Fruit fly (Drosophila melanogaster) whole organism, embryonic: ENCODE results near the gene CG32192.

ENCODE experiments used
- B-H2 ChIP-seq: fragments of 200-800 bp; sonication (Bioruptor generic); optimal IDR thresholded peaks from 2 replicates; lab custom pipeline; 2018; ENCODE audit warnings: missing biosample characterization, mild to moderate bottlenecking, missing genetic modification characterization
- CG11504 ChIP-seq: fragments of 200-800 bp; sonication (Bioruptor generic); optimal IDR thresholded peaks from 3 replicates; lab custom pipeline; 2019; ENCODE audit warnings: missing biosample characterization, mild to moderate bottlenecking, missing genetic modification characterization, moderate library complexity
- CG11695 ChIP-seq: fragments of 200-800 bp; sonication (Bioruptor generic); IDR thresholded peaks from 3 replicates; pipeline ENCODE4 v1.3.6; 2022; ENCODE audit warnings: missing biosample characterization, missing genetic modification characterization
- CG12155 ChIP-seq: fragments of 200-800 bp; sonication (Bioruptor generic); optimal IDR thresholded peaks from 3 replicates; lab custom pipeline; 2016; ENCODE audit warnings: missing biosample characterization, missing genetic modification characterization
- CG12659 ChIP-seq: fragments of 200-800 bp; sonication (Bioruptor generic); optimal IDR thresholded peaks from 3 replicates; lab custom pipeline; 2017; ENCODE audit warnings: mild to moderate bottlenecking, missing biosample characterization, missing genetic modification reagents, missing genetic modification characterization
- CG13894 ChIP-seq: fragments of 200-800 bp; sonication (Bioruptor generic); optimal IDR thresholded peaks from 3 replicates; lab custom pipeline; 2018; ENCODE audit warnings: missing biosample characterization, mild to moderate bottlenecking, missing genetic modification characterization, moderate library complexity
- CG14965 ChIP-seq: fragments of 200-800 bp; sonication (Bioruptor generic); optimal IDR thresholded peaks from 2 replicates; lab custom pipeline; 2016; ENCODE audit warnings: missing biosample characterization, missing genetic modification characterization, borderline replicate concordance
- CG1603 ChIP-seq: fragments of 200-800 bp; sonication (Bioruptor generic); optimal IDR thresholded peaks from 2 replicates; lab custom pipeline; 2019; ENCODE audit warnings: missing biosample characterization, mild to moderate bottlenecking, missing genetic modification characterization, moderate library complexity
- CG18619 ChIP-seq: fragments of 200-800 bp; sonication (Bioruptor generic); optimal IDR thresholded peaks from 3 replicates; lab custom pipeline; 2017; ENCODE audit warnings: missing biosample characterization, mild to moderate bottlenecking, missing genetic modification characterization
- CG2712 ChIP-seq: fragments of 200-800 bp; optimal IDR thresholded peaks from 3 replicates; lab custom pipeline; 2019; ENCODE audit warnings: missing biosample characterization, mild to moderate bottlenecking, missing genetic modification characterization, moderate library complexity
- CG32767 ChIP-seq: fragments of 200-800 bp; sonication (Bioruptor generic); IDR thresholded peaks from 2 replicates; pipeline ENCODE4 v1.3.6; 2022; ENCODE audit warnings: missing biosample characterization, missing genetic modification characterization
- CG33213 ChIP-seq: fragments of 200-800 bp; sonication (Bioruptor generic); optimal IDR thresholded peaks from 3 replicates; lab custom pipeline; 2016; ENCODE audit warnings: missing biosample characterization, missing genetic modification characterization
- CG34224 ChIP-seq: fragments of 200-800 bp; sonication (Bioruptor generic); IDR thresholded peaks from 3 replicates; pipeline ENCODE4 v1.3.6; 2022; ENCODE audit warnings: missing biosample characterization, missing genetic modification characterization; ENCODE audit not compliant: partially characterized antibody
- CG34422 ChIP-seq: fragments of 200-800 bp; sonication (Bioruptor generic); IDR thresholded peaks from 3 replicates; pipeline ENCODE4 v1.3.6; 2022; ENCODE audit warnings: missing biosample characterization, missing genetic modification characterization
- CG3838 ChIP-seq: fragments of 200-800 bp; sonication (Bioruptor generic); optimal IDR thresholded peaks from 3 replicates; lab custom pipeline; 2016; ENCODE audit warnings: missing biosample characterization, missing genetic modification characterization
- CG6689 ChIP-seq: fragments of 200-800 bp; sonication (Bioruptor generic); IDR thresholded peaks from 2 replicates; pipeline ENCODE4 v1.3.6; 2022; ENCODE audit warnings: missing biosample characterization, missing genetic modification characterization
- CG6765 ChIP-seq: fragments of 200-800 bp; sonication (Bioruptor generic); optimal IDR thresholded peaks from 3 replicates; lab custom pipeline; 2017; ENCODE audit warnings: missing biosample characterization, mild to moderate bottlenecking, missing genetic modification characterization
- CG8290 ChIP-seq, 3 experiments: fragments of 200-800 bp; sonication (Bioruptor generic); optimal IDR thresholded peaks; 2 replicates each; lab custom pipeline; 2016 to 2019; ENCODE audit warnings: missing biosample characterization in 3 of 3, missing genetic modification characterization in 3 of 3, mild to moderate bottlenecking in 2 of 3, moderate library complexity in 1 of 3
- CG8478 ChIP-seq: fragments of >200 bp; optimal IDR thresholded peaks from 2 replicates; lab custom pipeline; 2018
- Fer3 ChIP-seq: fragments of 200-800 bp; sonication (Bioruptor generic); optimal IDR thresholded peaks from 2 replicates; lab custom pipeline; 2018; ENCODE audit warnings: missing biosample characterization, mild to moderate bottlenecking, missing genetic modification characterization, moderate library complexity
- HLH4C ChIP-seq: fragments of 200-800 bp; sonication (Bioruptor generic); IDR thresholded peaks from 3 replicates; pipeline ENCODE4 v1.3.6; 2022; ENCODE audit warnings: missing biosample characterization, missing genetic modification characterization; ENCODE audit not compliant: partially characterized antibody
- Hsf ChIP-seq: fragments of 200-800 bp; sonication (Bioruptor generic); optimal IDR thresholded peaks from 3 replicates; lab custom pipeline; 2016; ENCODE audit warnings: missing biosample characterization, missing genetic modification characterization
- Lim3 ChIP-seq: fragments of 200-800 bp; sonication (Bioruptor generic); IDR thresholded peaks from 2 replicates; pipeline ENCODE4 v1.3.6; 2022; ENCODE audit warnings: missing biosample characterization, missing genetic modification characterization
- NFAT ChIP-seq: fragments of 200-800 bp; sonication (Bioruptor generic); IDR thresholded peaks from 2 replicates; pipeline ENCODE4 v1.3.6; 2022; ENCODE audit warnings: missing biosample characterization, missing genetic modification characterization
- Nf-YB ChIP-seq: fragments of 200-800 bp; sonication (Bioruptor generic); optimal IDR thresholded peaks from 3 replicates; lab custom pipeline; 2019; ENCODE audit warnings: missing biosample characterization, mild to moderate bottlenecking, missing genetic modification characterization, moderate library complexity
- Oaz ChIP-seq: fragments of 200-800 bp; sonication (Bioruptor generic); IDR thresholded peaks from 2 replicates; pipeline ENCODE4 v1.3.6; 2022; ENCODE audit warnings: missing biosample characterization, missing genetic modification characterization
- Poxn ChIP-seq: fragments of 200-800 bp; sonication (Bioruptor generic); IDR thresholded peaks from 2 replicates; pipeline ENCODE4 v1.3.6; 2022; ENCODE audit warnings: missing biosample characterization, missing genetic modification characterization
- Spps ChIP-seq: fragments of 200-800 bp; sonication (Bioruptor generic); optimal IDR thresholded peaks from 2 replicates; lab custom pipeline; 2018; ENCODE audit warnings: missing biosample characterization, mild to moderate bottlenecking, missing genetic modification characterization
- Sry-β ChIP-seq: fragments of 200-800 bp; sonication (Bioruptor generic); optimal IDR thresholded peaks from 2 replicates; lab custom pipeline; 2018; ENCODE audit warnings: missing biosample characterization, mild to moderate bottlenecking, missing genetic modification characterization, moderate library complexity
- Tbp ChIP-seq: fragments of >200 bp; optimal IDR thresholded peaks from 2 replicates; lab custom pipeline; 2018; ENCODE audit warnings: missing biosample characterization, missing genetic modification characterization
- Trl ChIP-seq, 3 experiments: fragments of >200 bp in 2 of 3; fragments of 200-800 bp in 1 of 3; sonication (Bioruptor generic) in 1 of 3; optimal IDR thresholded peaks; 2 replicates in 1 of 3; 3 replicates in 2 of 3; lab custom pipeline; 2016 to 2017; ENCODE audit warnings: missing biosample characterization in 1 of 3, missing genetic modification characterization in 1 of 3
- ato ChIP-seq: fragments of 200-800 bp; sonication (Bioruptor generic); IDR thresholded peaks from 2 replicates; pipeline ENCODE4 v1.3.6; 2022; ENCODE audit warnings: missing biosample characterization, missing genetic modification characterization; ENCODE audit not compliant: partially characterized antibody
- cad ChIP-seq: fragments of >200 bp; optimal IDR thresholded peaks from 2 replicates; lab custom pipeline; 2017; ENCODE audit warnings: missing biosample characterization, missing genetic modification characterization
- cg ChIP-seq: fragments of 200-800 bp; sonication (Bioruptor generic); optimal IDR thresholded peaks from 3 replicates; lab custom pipeline; 2019; ENCODE audit warnings: missing biosample characterization, mild to moderate bottlenecking, missing genetic modification characterization, moderate library complexity
- crp ChIP-seq, 2 experiments: fragments of 200-800 bp; sonication (Bioruptor generic); optimal IDR thresholded peaks; 2 replicates in 1 of 2; 3 replicates in 1 of 2; lab custom pipeline; 2017; ENCODE audit warnings: missing biosample characterization in 2 of 2, missing genetic modification characterization in 2 of 2, mild to moderate bottlenecking in 1 of 2, moderate library complexity in 1 of 2
- exex ChIP-seq: fragments of 200-800 bp; sonication (Bioruptor generic); optimal IDR thresholded peaks from 4 replicates; lab custom pipeline; 2018; ENCODE audit warnings: missing biosample characterization, mild to moderate bottlenecking, missing genetic modification characterization, moderate library complexity
- fd102C ChIP-seq: fragments of 200-800 bp; sonication (Bioruptor generic); optimal IDR thresholded peaks from 2 replicates; lab custom pipeline; 2018; ENCODE audit warnings: missing biosample characterization, mild to moderate bottlenecking, missing genetic modification characterization, moderate library complexity
- gsb ChIP-seq: fragments of 200-800 bp; sonication (Bioruptor generic); IDR thresholded peaks from 2 replicates; pipeline ENCODE4 v1.3.6; 2022; ENCODE audit warnings: missing biosample characterization, missing genetic modification characterization
- hbn ChIP-seq: fragments of 200-800 bp; sonication (Bioruptor generic); IDR thresholded peaks from 2 replicates; pipeline ENCODE4 v1.3.6; 2022; ENCODE audit warnings: missing biosample characterization, missing genetic modification characterization; ENCODE audit not compliant: partially characterized antibody
- ind ChIP-seq: fragments of 200-800 bp; sonication (Bioruptor generic); optimal IDR thresholded peaks from 3 replicates; lab custom pipeline; 2016; ENCODE audit warnings: missing biosample characterization, missing genetic modification characterization
- pnt ChIP-seq: fragments of 200-800 bp; sonication (Bioruptor generic); optimal IDR thresholded peaks from 3 replicates; lab custom pipeline; 2016; ENCODE audit warnings: missing biosample characterization, missing genetic modification characterization
- pros ChIP-seq: fragments of 200-800 bp; sonication (Bioruptor generic); optimal IDR thresholded peaks from 3 replicates; lab custom pipeline; 2019; ENCODE audit warnings: missing biosample characterization, mild to moderate bottlenecking, missing genetic modification characterization, moderate library complexity
- scrt ChIP-seq: fragments of 200-800 bp; sonication (Bioruptor generic); optimal IDR thresholded peaks from 2 replicates; lab custom pipeline; 2018; ENCODE audit warnings: missing biosample characterization, mild to moderate bottlenecking, missing genetic modification characterization, moderate library complexity
- sima ChIP-seq: fragments of 200-800 bp; sonication (Bioruptor generic); optimal IDR thresholded peaks from 2 replicates; lab custom pipeline; 2016; ENCODE audit warnings: missing biosample characterization, missing genetic modification characterization
- slbo ChIP-seq: fragments of 200-800 bp; sonication (Bioruptor generic); IDR thresholded peaks from 2 replicates; pipeline ENCODE4 v1.3.6; 2022; ENCODE audit warnings: missing biosample characterization, missing genetic modification characterization
- sug ChIP-seq: fragments of 200-800 bp; optimal IDR thresholded peaks from 2 replicates; lab custom pipeline; 2019; ENCODE audit warnings: missing biosample characterization, mild to moderate bottlenecking, missing genetic modification characterization, moderate library complexity
- usp ChIP-seq: fragments of >200 bp; optimal IDR thresholded peaks from 2 replicates; lab custom pipeline; 2017; ENCODE audit warnings: missing biosample characterization, missing genetic modification characterization
- zf30C ChIP-seq: fragments of 200-800 bp; sonication (Bioruptor generic); optimal IDR thresholded peaks from 3 replicates; lab custom pipeline; 2018; ENCODE audit warnings: missing biosample characterization, mild to moderate bottlenecking, missing genetic modification characterization

CG32192 gene

dm6 chr3L:18005055-18005874 lies 34.9 kb upstream of the CG32192 start (continued):
- TF ChIP-seq CG34224 (GFP tag; lab: Robert Waterston, UW) (no peak), scrt (GFP tag; lab: Kevin White, UChicago) (peak; percentile 37), Nf-YB (GFP tag; lab: Kevin White, UChicago) (peak; percentile 75), B-H2 (no peak), CG12659 (GFP tag; lab: Kevin White, UChicago) (peak; percentile 66), CG3838 (peak; percentile 63), cg (peak; percentile 59), CG33213 (GFP tag; lab: Kevin White, UChicago) (no peak), CG11504 (tag; lab: Kevin White, UChicago) (peak; percentile 85), CG6689 (peak; percentile 72), sug (tag; lab: Kevin White, UChicago) (peak; percentile 24), usp (GFP tag; lab: Kevin White, UChicago) (no peak), CG8290 (GFP tag; optimal IDR thresholded peaks at IDR 0.05; lab: Kevin White, UChicago) (peak; percentile 65), CG8290 (tag; optimal IDR thresholded peaks at IDR 0.05; lab: Kevin White, UChicago) (peak in 1 of 2 experiments; percentile 81), Sry-β (GFP tag; lab: Kevin White, UChicago) (peak; percentile 33), CG13894 (tag; lab: Kevin White, UChicago) (no peak), Oaz (no peak), CG1603 (peak; percentile 66), CG6765 (GFP tag; lab: Kevin White, UChicago) (no peak), hbn (GFP tag; lab: Robert Waterston, UW) (no peak), HLH4C (GFP tag; lab: Robert Waterston, UW) (no peak), CG32767 (GFP tag; lab: Robert Waterston, UW) (no peak; the same call in 1 of the 2 replicates), Lim3 (GFP tag; lab: Robert Waterston, UW) (no peak), Spps (peak; percentile 91), CG8478 (no peak), ato (GFP tag; lab: Robert Waterston, UW) (no peak), gsb (GFP tag; lab: Robert Waterston, UW) (no peak), sima (GFP tag; lab: Kevin White, UChicago) (peak; percentile 32), ind (GFP tag; lab: Kevin White, UChicago) (peak; percentile 53), fd102C (GFP tag; lab: Kevin White, UChicago) (peak; percentile 78), CG12155 (GFP tag; lab: Kevin White, UChicago) (peak; percentile 62), crp (GFP tag; optimal IDR thresholded peaks at IDR 0.05; lab: Kevin White, UChicago) (peak in 1 of 2 experiments; percentile 29), CG34422 (peak; percentile 71; the same call in 2 of the 3 replicates), zf30C (no peak), exex (tag; lab: Kevin White, UChicago) (no peak), CG11695 (GFP tag; lab: Robert Waterston, UW) (peak; percentile 66), Fer3 (peak; percentile 30), cad (GFP tag; lab: Kevin White, UChicago) (no peak), Trl (optimal IDR thresholded peaks at IDR 0.05; lab: Kevin White, UChicago) (peak; percentile 8 to 56), Trl (GFP tag; optimal IDR thresholded peaks at IDR 0.05; lab: Kevin White, UChicago) (peak; percentile 67), CG14965 (peak; percentile 16), slbo (GFP tag; lab: Robert Waterston, UW) (0 out of 2 replicates have a peak, but pooled peaks have one; percentile 2), pros (GFP tag; lab: Kevin White, UChicago) (peak; percentile 41), CG18619 (peak; percentile 79), Poxn (GFP tag; lab: Robert Waterston, UW) (no peak), NFAT (GFP tag; lab: Robert Waterston, UW) (no peak), Tbp (no peak), Hsf (peak; percentile 86), CG2712 (peak; percentile 96), pnt (GFP tag; lab: Kevin White, UChicago) (peak; percentile 67)
